Worm (Caenorhabditis elegans) whole organism, L2 larva: Measurements from ENCODE around the gene K08D8.1.

Source experiments
- R02D3.7 ChIP-seq: fragments of 150-350 bp; optimal IDR thresholded peaks from 2 replicates; lab custom pipeline; 2014; ENCODE audit warnings: missing biosample characterization, missing genetic modification characterization
- Y55F3AM.14 ChIP-seq: fragments of 200-800 bp; sonication (Bioruptor generic); optimal IDR thresholded peaks from 2 replicates; lab custom pipeline; 2018; ENCODE audit warnings: mild to moderate bottlenecking, missing genetic modification characterization, missing compliant biosample characterization
- ama-1 ChIP-seq: fragments of 150-350 bp; optimal IDR thresholded peaks from 2 replicates; lab custom pipeline; 2018; ENCODE audit warnings: inconsistent platforms
- blmp-1 ChIP-seq: sonication (generic microtip); optimal IDR thresholded peaks from 2 replicates; lab custom pipeline; 2017; ENCODE audit warnings: missing genetic modification characterization, mild to moderate bottlenecking, missing compliant biosample characterization, antibody characterized with exemption, moderate library complexity; ENCODE audit not compliant: insufficient read depth
- ceh-16 ChIP-seq: fragments of 150-350 bp; optimal IDR thresholded peaks from 2 replicates; lab custom pipeline; 2014; ENCODE audit warnings: missing biosample characterization, missing genetic modification characterization
- dmd-4 ChIP-seq: sonication (generic microtip); optimal IDR thresholded peaks from 2 replicates; lab custom pipeline; 2017; ENCODE audit warnings: missing biosample characterization, missing genetic modification characterization
- elt-3 ChIP-seq: sonication (generic microtip); optimal IDR thresholded peaks from 2 replicates; lab custom pipeline; 2017; ENCODE audit warnings: missing biosample characterization, missing genetic modification characterization
- lin-11 ChIP-seq: fragments of 150-350 bp; sonication (generic microtip); optimal IDR thresholded peaks from 2 replicates; lab custom pipeline; 2014; ENCODE audit warnings: missing biosample characterization, missing genetic modification characterization, inconsistent platforms, mixed read lengths
- lin-39 ChIP-seq: fragments of 150-350 bp; optimal IDR thresholded peaks from 2 replicates; lab custom pipeline; 2014; ENCODE audit warnings: missing biosample characterization, missing genetic modification reagents, missing genetic modification characterization
- lsy-2 ChIP-seq, 2 experiments: fragments of 150-350 bp in 1 of 2; sonication (generic microtip) in 1 of 2; optimal IDR thresholded peaks; 2 replicates each; lab custom pipeline; 2014 to 2017; ENCODE audit warnings: missing biosample characterization in 2 of 2, missing genetic modification characterization in 2 of 2
- mdl-1 ChIP-seq, 2 experiments: fragments of 150-350 bp in 1 of 2; sonication (generic microtip) in 1 of 2; optimal IDR thresholded peaks; 2 replicates each; lab custom pipeline; 2017; ENCODE audit warnings: missing biosample characterization in 2 of 2, missing genetic modification characterization in 2 of 2
- nhr-11 ChIP-seq: fragments of 150-350 bp; optimal IDR thresholded peaks from 2 replicates; lab custom pipeline; 2014; ENCODE audit warnings: missing biosample characterization, missing genetic modification characterization
- nhr-6 ChIP-seq: fragments of 150-350 bp; optimal IDR thresholded peaks from 2 replicates; lab custom pipeline; 2014; ENCODE audit warnings: missing biosample characterization, missing genetic modification characterization
- skn-1 ChIP-seq: sonication (generic microtip); optimal IDR thresholded peaks from 2 replicates; lab custom pipeline; 2017; ENCODE audit warnings: missing biosample characterization, missing genetic modification characterization
- snpc-4 ChIP-seq: fragments of 150-350 bp; optimal IDR thresholded peaks from 2 replicates; lab custom pipeline; 2014; ENCODE audit warnings: missing biosample characterization, missing genetic modification characterization
- unc-39 ChIP-seq: fragments of 150-350 bp; optimal IDR thresholded peaks from 2 replicates; lab custom pipeline; 2014; ENCODE audit warnings: missing biosample characterization, missing genetic modification characterization
- unc-62 ChIP-seq: fragments of 150-350 bp; optimal IDR thresholded peaks from 2 replicates; lab custom pipeline; 2014; ENCODE audit warnings: missing biosample characterization, missing genetic modification reagents, missing genetic modification characterization
- ztf-1 ChIP-seq: fragments of 200-800 bp; sonication (Bioruptor generic); conservative IDR thresholded peaks from 2 replicates; pipeline ENCODE4 v1.3.6; 2022; ENCODE audit warnings: missing genetic modification characterization, missing compliant biosample characterization
- ztf-11 ChIP-seq: sonication (generic microtip); optimal IDR thresholded peaks from 2 replicates; lab custom pipeline; 2017; ENCODE audit warnings: missing biosample characterization, missing genetic modification characterization
- ztf-4 ChIP-seq: fragments of 150-350 bp; optimal IDR thresholded peaks from 2 replicates; lab custom pipeline; 2014; ENCODE audit warnings: missing biosample characterization, missing genetic modification characterization

K08D8.1 gene

DNA sequence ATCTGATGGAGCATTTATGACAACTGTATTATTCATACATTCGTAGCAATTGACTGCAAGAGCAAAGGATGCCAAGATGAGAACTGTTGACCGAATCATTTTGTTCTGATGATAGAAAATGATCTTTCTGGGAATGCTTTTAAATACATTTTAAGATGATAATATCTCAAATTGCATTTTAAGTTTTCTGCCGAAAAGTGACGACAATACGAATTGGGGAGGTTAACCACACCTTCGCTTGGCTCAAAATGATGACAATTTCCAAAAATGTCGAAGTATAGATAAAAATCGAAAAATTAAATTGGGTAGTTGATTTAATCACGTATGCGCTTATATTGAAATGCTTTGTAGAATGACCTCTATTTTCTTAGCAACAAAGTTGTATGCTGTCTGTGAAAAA lies 49.0 kb downstream of the K08D8.1 start, which contains the start of gene dod-24:
Gene dod-24 (minus strand): TSS at position 101 of the 400 bp plus-strand sequence.
- TF ChIP-seq Y55F3AM.14 (GFP tag; lab: Kevin White, UChicago) = no peak
- TF ChIP-seq nhr-6 (tag; lab: Kevin White, UChicago) = no peak
- no peak for TF ChIP-seq ztf-4 (tag; lab: Kevin White, UChicago)
- no peak for TF ChIP-seq lsy-2 (tag; optimal IDR thresholded peaks at IDR 0.05; lab: Kevin White, UChicago)

DNA sequence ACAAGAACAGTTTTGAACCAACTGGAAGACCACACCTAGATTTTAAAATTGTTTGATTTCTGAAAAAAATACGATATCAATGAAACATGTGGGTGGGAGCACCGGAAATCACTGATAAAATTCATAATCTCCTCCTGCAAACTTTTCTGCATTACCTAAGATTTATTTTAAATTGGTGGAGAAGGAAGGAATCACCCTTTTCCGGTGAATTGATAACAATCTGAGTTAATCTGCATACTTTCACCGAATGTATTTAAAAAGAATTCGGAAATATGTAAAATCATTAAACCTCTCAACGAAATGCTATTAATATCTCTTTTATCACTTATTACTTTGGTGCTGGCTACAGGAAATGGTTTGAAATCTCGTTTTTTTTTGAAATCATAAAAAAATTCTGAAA lies 50.3 kb downstream of the K08D8.1 start, which contains the start of gene dct-19:
Gene dct-19 (plus strand): TSS at position 301 of the 400 bp plus-strand sequence.
- TF ChIP-seq lin-39 (tag; lab: Kevin White, UChicago) = no peak
- TF ChIP-seq mdl-1 (tag; optimal IDR thresholded peaks at IDR 0.05; lab: Kevin White, UChicago) = no peak
- no peak for TF ChIP-seq nhr-11 (tag; lab: Kevin White, UChicago)
- TF ChIP-seq ztf-11 = no peak
- no peak for TF ChIP-seq ceh-16
- no peak for TF ChIP-seq blmp-1 (tag; lab: Kevin White, UChicago)
- no peak for TF ChIP-seq Y55F3AM.14 (GFP tag; lab: Kevin White, UChicago)
- no peak for TF ChIP-seq lin-11 (tag; lab: Kevin White, UChicago)
- TF ChIP-seq dmd-4 = no peak
- TF ChIP-seq snpc-4 (tag; lab: Kevin White, UChicago) = no peak
- no peak for TF ChIP-seq ama-1 (lab: Kevin White, UChicago)
- no peak for TF ChIP-seq elt-3
- no peak for TF ChIP-seq unc-39 (tag; lab: Kevin White, UChicago)
- TF ChIP-seq skn-1 (tag; lab: Kevin White, UChicago) = no peak
- no peak for TF ChIP-seq unc-62 (GFP tag; lab: Kevin White, UChicago)
- no peak for TF ChIP-seq R02D3.7 (tag; lab: Kevin White, UChicago)
- TF ChIP-seq ztf-1 (GFP tag; lab: Robert Waterston, UW) = no peak
